Worm (Caenorhabditis elegans) whole organism, midembryonic: Measurements from ENCODE around the gene AC3.5.

Experiments used
- cog-1 ChIP-seq: sonication (generic microtip); optimal IDR thresholded peaks from 2 replicates; lab custom pipeline; 2016; ENCODE audit warnings: missing genetic modification characterization, missing compliant biosample characterization
- flt-1 ChIP-seq: fragments of 200-800 bp; sonication (Bioruptor generic); IDR thresholded peaks from 2 replicates; pipeline ENCODE4 v1.3.6; 2022; ENCODE audit warnings: missing genetic modification characterization, missing compliant biosample characterization
- klf-2 ChIP-seq: fragments of 200-800 bp; sonication (Bioruptor generic); conservative IDR thresholded peaks from 2 replicates; pipeline ENCODE4 v1.3.6; 2022; ENCODE audit warnings: missing genetic modification reagents, missing genetic modification characterization, missing compliant biosample characterization
- med-1 ChIP-seq: sonication (generic microtip); optimal IDR thresholded peaks from 2 replicates; lab custom pipeline; 2017; ENCODE audit warnings: missing genetic modification characterization, mild to moderate bottlenecking, missing compliant biosample characterization, antibody characterized with exemption, missing genetic modification reagents; ENCODE audit not compliant: insufficient read depth
- ref-1 ChIP-seq: fragments of 200-800 bp; sonication (Bioruptor generic); conservative IDR thresholded peaks from 2 replicates; pipeline ENCODE4 v1.3.6; 2022; ENCODE audit warnings: missing genetic modification reagents, missing genetic modification characterization, missing compliant biosample characterization
- tab-1 ChIP-seq: fragments of 200-800 bp; sonication (Bioruptor generic); IDR thresholded peaks from 2 replicates; pipeline ENCODE4 v1.3.6; 2022; ENCODE audit warnings: missing genetic modification characterization, missing compliant biosample characterization
- ztf-29 ChIP-seq: fragments of 200-800 bp; sonication (Bioruptor generic); IDR thresholded peaks from 2 replicates; pipeline ENCODE4 v1.3.6; 2022; ENCODE audit warnings: missing genetic modification reagents, missing genetic modification characterization, missing compliant biosample characterization

- no peak for TF ChIP-seq tab-1 (GFP tag; lab: Robert Waterston, UW)
- no peak for TF ChIP-seq ztf-29 (GFP tag; lab: Robert Waterston, UW)
- TF ChIP-seq ref-1 (GFP tag; lab: Robert Waterston, UW), result no peak
- TF ChIP-seq cog-1 (tag; lab: Kevin White, UChicago), result no peak
- no peak for TF ChIP-seq med-1
- no peak for TF ChIP-seq flt-1 (GFP tag; lab: Robert Waterston, UW)
- TF ChIP-seq klf-2 (GFP tag; lab: Robert Waterston, UW), result no peak
These were observed 28.1 kb upstream of the AC3.5 start for ce11 chrV:10360186-10360585.
